Worm (Caenorhabditis elegans): ENCODE measurements around the gene srd-32.
"Not testable (repeated sequence)": the region's sequence is repeated elsewhere in the genome, so short reads cannot be mapped to it uniquely, and the experiment has no call there.

The srd-32 gene

ce11 chrV:4890781-4891180, 25.3 kb downstream of the srd-32 start:
- TF ChIP-seq lin-29 (GFP tag; IDR thresholded peaks at IDR 0.05): no peak
- peak; percentile 86 for TF ChIP-seq set-16 (GFP tag; IDR thresholded peaks at IDR 0.05)

ce11 chrV:4891305-4891704, 25.8 kb downstream of the srd-32 start:
- no peak for TF ChIP-seq mxl-2 (GFP tag; conservative IDR thresholded peaks at IDR 0.05)
- peak; percentile 60 for TF ChIP-seq lin-38 (GFP tag; IDR thresholded peaks at IDR 0.05)
- TF ChIP-seq spr-1 (tag; optimal IDR thresholded peaks at IDR 0.05): no peak
- TF ChIP-seq unc-130 (GFP tag; optimal IDR thresholded peaks at IDR 0.05): peak; percentile 26
- peak; percentile 30 for TF ChIP-seq F49E8.2 (tag; optimal IDR thresholded peaks at IDR 0.05; ENCODE audit: borderline replicate concordance)

- TF ChIP-seq daf-12 (tag; optimal IDR thresholded peaks at IDR 0.05) (no peak), madf-5 (GFP tag; IDR thresholded peaks at IDR 0.05) (no peak), lin-38 (GFP tag; IDR thresholded peaks at IDR 0.05) (no peak), ceh-82 (tag; optimal IDR thresholded peaks at IDR 0.05) (no peak), ceh-62 (tag; optimal IDR thresholded peaks at IDR 0.05) (no peak), aha-1 (tag) (peak; percentile 21), nhr-11 (tag; optimal IDR thresholded peaks at IDR 0.05) (no peak), cey-2 (tag; optimal IDR thresholded peaks at IDR 0.05; ENCODE audit: borderline replicate concordance, insufficient read depth) (no peak)
Observed at ce11 chrV:4894971-4895370, 29.5 kb downstream of the srd-32 start, which contains the start of gene ugt-11. Gene ugt-11 (minus strand): TSS chrV:4895071.

ce11 chrV:4895744-4896143, 30.3 kb downstream of the srd-32 start, which contains the start of gene ugt-9:
Gene ugt-9 (plus strand): TSS chrV:4896048.
- TF ChIP-seq spr-3 (GFP tag; optimal IDR thresholded peaks at IDR 0.05): no peak
- peak; percentile 53 for TF ChIP-seq nhr-77 (tag; optimal IDR thresholded peaks at IDR 0.05)
- no peak for TF ChIP-seq daf-16 (GFP tag; optimal IDR thresholded peaks at IDR 0.05)
- peak; percentile 17 for TF ChIP-seq daf-16 (tag; optimal IDR thresholded peaks at IDR 0.05)
- no peak for TF ChIP-seq F10B5.3 (tag; optimal IDR thresholded peaks at IDR 0.05)
- TF ChIP-seq dpl-1 (GFP tag; optimal IDR thresholded peaks at IDR 0.05): no peak
- no peak for TF ChIP-seq nhr-6 (tag; optimal IDR thresholded peaks at IDR 0.05)
- no peak for TF ChIP-seq mep-1 (tag; optimal IDR thresholded peaks at IDR 0.05)
- TF ChIP-seq unc-62 (GFP tag; optimal IDR thresholded peaks at IDR 0.05 in 1 of 2): peak in 1 of 2 experiments; percentile 84
- no peak for TF ChIP-seq unc-62 (tag; optimal IDR thresholded peaks at IDR 0.05)
- TF ChIP-seq nhr-28 (tag; optimal IDR thresholded peaks at IDR 0.05): peak; percentile 99
- TF ChIP-seq F37D6.2 (tag; optimal IDR thresholded peaks at IDR 0.05): no peak
- TF ChIP-seq tag-97 (GFP tag; IDR thresholded peaks at IDR 0.05): no peak
- no peak for TF ChIP-seq nhr-76 (tag; optimal IDR thresholded peaks at IDR 0.05)

- TF ChIP-seq unc-62 (GFP tag; optimal IDR thresholded peaks at IDR 0.05 in 1 of 2): peak in 1 of 2 experiments; percentile 75
- TF ChIP-seq unc-62 (tag; optimal IDR thresholded peaks at IDR 0.05): not testable (repeated sequence)
Observed at ce11 chrV:4900020-4900419, 34.6 kb downstream of the srd-32 start, which contains the start of gene ugt-10. Gene ugt-10 (minus strand): TSS chrV:4900120.

- TF ChIP-seq lin-39 (tag; optimal IDR thresholded peaks at IDR 0.05) (no peak), R02D3.7 (tag; optimal IDR thresholded peaks at IDR 0.05) (no peak), hmg-1.1 (GFP tag; IDR thresholded peaks at IDR 0.05) (no peak), tra-1 (GFP tag; IDR thresholded peaks at IDR 0.05) (no peak), pqm-1 (tag; optimal IDR thresholded peaks at IDR 0.05) (no peak), mdt-29 (GFP tag; IDR thresholded peaks at IDR 0.05) (no peak), nhr-28 (tag; optimal IDR thresholded peaks at IDR 0.05) (peak; percentile 7), mdl-1 (tag; optimal IDR thresholded peaks at IDR 0.05) (no peak)
Observed at ce11 chrV:4901074-4901473, 35.6 kb downstream of the srd-32 start, which contains the start of gene ugt-67. Gene ugt-67 (plus strand): TSS chrV:4901374.
